Fruit fly (Drosophila melanogaster): ENCODE measurements around the gene CG15286.

Gene CG15286

dm6 chr2L:14381881-14382280 lies 43.8 kb downstream of the CG15286 start:
- TF ChIP-seq Sin3A (optimal IDR thresholded peaks at IDR 0.05) (no peak), ttk (optimal IDR thresholded peaks at IDR 0.05) (no peak), Myc (optimal IDR thresholded peaks at IDR 0.05) (no peak)

- TF ChIP-seq h (optimal IDR thresholded peaks at IDR 0.05) (no peak), Sin3A (optimal IDR thresholded peaks at IDR 0.05) (no peak), Myc (optimal IDR thresholded peaks at IDR 0.05) (no peak), psq (optimal IDR thresholded peaks at IDR 0.05) (no peak), insv (optimal IDR thresholded peaks at IDR 0.05) (no peak), ttk (optimal IDR thresholded peaks at IDR 0.05) (no peak)
Observed at dm6 chr2L:14386522-14386921, 48.5 kb downstream of the CG15286 start.

- no peak for TF ChIP-seq insv (optimal IDR thresholded peaks at IDR 0.05)
- no peak for TF ChIP-seq Sin3A (optimal IDR thresholded peaks at IDR 0.05)
- no peak for TF ChIP-seq ttk (optimal IDR thresholded peaks at IDR 0.05)
- no peak for TF ChIP-seq Myc (optimal IDR thresholded peaks at IDR 0.05)
- TF ChIP-seq psq (optimal IDR thresholded peaks at IDR 0.05): no peak
- no peak for TF ChIP-seq h (optimal IDR thresholded peaks at IDR 0.05)
Observed at dm6 chr2L:14388448-14388847, 50.4 kb downstream of the CG15286 start.
